Worm (Caenorhabditis elegans) whole organism, L2 larva: ENCODE measurements around the gene F55A11.4.

ENCODE experiments used
- ZK546.5 ChIP-seq: sonication (generic microtip); optimal IDR thresholded peaks from 2 replicates; lab custom pipeline; 2017; ENCODE audit warnings: missing biosample characterization, missing genetic modification characterization
- ama-1 ChIP-seq: fragments of 150-350 bp; optimal IDR thresholded peaks from 2 replicates; lab custom pipeline; 2018; ENCODE audit warnings: inconsistent platforms
- lin-39 ChIP-seq: fragments of 150-350 bp; optimal IDR thresholded peaks from 2 replicates; lab custom pipeline; 2014; ENCODE audit warnings: missing biosample characterization, missing genetic modification reagents, missing genetic modification characterization
- nhr-77 ChIP-seq: fragments of 150-350 bp; optimal IDR thresholded peaks from 2 replicates; lab custom pipeline; 2014; ENCODE audit warnings: missing biosample characterization, missing genetic modification characterization
- sma-9 ChIP-seq, 2 experiments: fragments of 150-350 bp in 1 of 2; sonication (generic microtip) in 1 of 2; optimal IDR thresholded peaks; 2 replicates each; lab custom pipeline; 2014 to 2016; ENCODE audit warnings: missing genetic modification characterization in 2 of 2, mild to moderate bottlenecking in 1 of 2, missing biosample characterization in 1 of 2, missing compliant biosample characterization in 1 of 2, missing genetic modification reagents in 1 of 2, moderate library complexity in 1 of 2
- unc-39 ChIP-seq: fragments of 150-350 bp; optimal IDR thresholded peaks from 2 replicates; lab custom pipeline; 2014; ENCODE audit warnings: missing biosample characterization, missing genetic modification characterization
- ztf-11 ChIP-seq: sonication (generic microtip); optimal IDR thresholded peaks from 2 replicates; lab custom pipeline; 2017; ENCODE audit warnings: missing biosample characterization, missing genetic modification characterization

DNA sequence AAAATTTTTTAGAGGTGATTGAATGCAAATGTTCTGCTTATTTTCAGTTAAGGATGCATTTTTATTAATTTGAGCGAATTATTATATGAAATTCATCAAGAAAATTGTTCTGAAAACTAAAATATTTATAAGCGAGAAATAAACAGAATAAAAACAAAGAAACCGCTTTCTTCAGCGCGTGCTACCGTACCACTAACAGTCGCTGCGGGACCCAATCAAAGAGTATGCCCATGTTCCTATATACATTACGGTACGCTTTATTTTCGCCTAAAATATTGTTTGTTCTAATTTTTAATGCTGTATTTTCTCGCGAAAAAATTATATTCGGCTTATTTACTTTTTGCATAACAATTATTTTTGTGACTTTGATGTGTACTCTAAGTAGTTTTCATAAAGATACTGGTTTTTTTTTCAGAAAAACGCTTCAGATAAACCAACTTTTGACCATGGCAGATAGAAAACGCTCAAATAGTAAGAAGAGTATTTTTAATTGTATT lies 17.5 kb downstream of the F55A11.4 start, which contains the start of gene F55A11.8:
- no peak for TF ChIP-seq nhr-77
- TF ChIP-seq sma-9 (GFP tag; optimal IDR thresholded peaks at IDR 0.05; lab: Kevin White, UChicago), result no peak
- no peak for TF ChIP-seq sma-9 (tag; optimal IDR thresholded peaks at IDR 0.05; lab: Kevin White, UChicago)
- no peak for TF ChIP-seq ama-1 (lab: Kevin White, UChicago)
- TF ChIP-seq ztf-11 (tag; lab: Kevin White, UChicago), result no peak
- no peak for TF ChIP-seq ZK546.5 (tag; lab: Kevin White, UChicago)
- TF ChIP-seq unc-39 (tag; lab: Kevin White, UChicago), result no peak
- TF ChIP-seq lin-39 (tag; lab: Kevin White, UChicago), result no peak
